Fruit fly (Drosophila melanogaster): ENCODE measurements around the gene fz2.

The fz2 gene

dm6 chr3L:19151938-19152517, 83.1 kb downstream of the fz2 start:
- no peak for TF ChIP-seq psq (optimal IDR thresholded peaks at IDR 0.05)

dm6 chr3L:19150987-19151386, 84.2 kb downstream of the fz2 start:
- peak in 1 of 2 experiments; percentile 54 for TF ChIP-seq EcR (GFP tag; optimal IDR thresholded peaks at IDR 0.05)
- TF ChIP-seq psq (optimal IDR thresholded peaks at IDR 0.05) = no peak
- no peak for TF ChIP-seq pan (optimal IDR thresholded peaks at IDR 0.05)

dm6 chr3L:19147169-19147568, 88.0 kb downstream of the fz2 start:
- TF ChIP-seq usp (GFP tag; optimal IDR thresholded peaks at IDR 0.05) (no peak), CG8478 (optimal IDR thresholded peaks at IDR 0.05) (no peak), pan (optimal IDR thresholded peaks at IDR 0.05) (no peak), Dll (optimal IDR thresholded peaks at IDR 0.05) (no peak), psq (optimal IDR thresholded peaks at IDR 0.05) (no peak), EcR (GFP tag; optimal IDR thresholded peaks at IDR 0.05) (no peak)

dm6 chr3L:19143940-19144571, 91.1 kb downstream of the fz2 start:
- no peak for TF ChIP-seq usp (GFP tag; optimal IDR thresholded peaks at IDR 0.05)
- TF ChIP-seq psq (optimal IDR thresholded peaks at IDR 0.05) = no peak
- no peak for TF ChIP-seq Dll (optimal IDR thresholded peaks at IDR 0.05)
- no peak for TF ChIP-seq pan (optimal IDR thresholded peaks at IDR 0.05)
- TF ChIP-seq EcR (GFP tag; optimal IDR thresholded peaks at IDR 0.05) = no peak
- TF ChIP-seq CG8478 (optimal IDR thresholded peaks at IDR 0.05) = no peak

- TF ChIP-seq pan (optimal IDR thresholded peaks at IDR 0.05) (no peak), psq (optimal IDR thresholded peaks at IDR 0.05) (no peak), CG8478 (optimal IDR thresholded peaks at IDR 0.05) (no peak), EcR (GFP tag; optimal IDR thresholded peaks at IDR 0.05) (no peak), Dll (optimal IDR thresholded peaks at IDR 0.05) (no peak), usp (GFP tag; optimal IDR thresholded peaks at IDR 0.05) (no peak)
Observed at dm6 chr3L:19142587-19142986, 92.6 kb downstream of the fz2 start.

dm6 chr3L:19140084-19141011, 94.8 kb downstream of the fz2 start:
- TF ChIP-seq psq (optimal IDR thresholded peaks at IDR 0.05) (no peak), usp (GFP tag; optimal IDR thresholded peaks at IDR 0.05) (no peak), EcR (GFP tag; optimal IDR thresholded peaks at IDR 0.05) (no peak), pan (optimal IDR thresholded peaks at IDR 0.05) (no peak), Dll (optimal IDR thresholded peaks at IDR 0.05) (no peak), CG8478 (optimal IDR thresholded peaks at IDR 0.05) (no peak)

dm6 chr3L:19138925-19139503, 96.2 kb downstream of the fz2 start, which contains the start of gene CG14082:
Gene CG14082, minus strand, starts transcription at chr3L:19138975.
- TF ChIP-seq psq (optimal IDR thresholded peaks at IDR 0.05) = no peak
- no peak for TF ChIP-seq Dll (optimal IDR thresholded peaks at IDR 0.05)
- TF ChIP-seq usp (GFP tag; optimal IDR thresholded peaks at IDR 0.05) = no peak
- TF ChIP-seq pan (optimal IDR thresholded peaks at IDR 0.05) = no peak
- TF ChIP-seq EcR (GFP tag; optimal IDR thresholded peaks at IDR 0.05) = no peak
- TF ChIP-seq CG8478 (optimal IDR thresholded peaks at IDR 0.05) = no peak

dm6 chr3L:19132586-19132985, 102.6 kb downstream of the fz2 start:
- no peak for TF ChIP-seq pan (optimal IDR thresholded peaks at IDR 0.05)
- no peak for TF ChIP-seq EcR (GFP tag; optimal IDR thresholded peaks at IDR 0.05)
- TF ChIP-seq CG8478 (optimal IDR thresholded peaks at IDR 0.05) = no peak
- no peak for TF ChIP-seq usp (GFP tag; optimal IDR thresholded peaks at IDR 0.05)
- no peak for TF ChIP-seq psq (optimal IDR thresholded peaks at IDR 0.05)
- no peak for TF ChIP-seq Dll (optimal IDR thresholded peaks at IDR 0.05)

- TF ChIP-seq EcR (GFP tag; optimal IDR thresholded peaks at IDR 0.05) (no peak), pan (optimal IDR thresholded peaks at IDR 0.05) (no peak), usp (GFP tag; optimal IDR thresholded peaks at IDR 0.05) (no peak), CG8478 (optimal IDR thresholded peaks at IDR 0.05) (no peak), psq (optimal IDR thresholded peaks at IDR 0.05) (no peak), Dll (optimal IDR thresholded peaks at IDR 0.05) (no peak)
Observed at dm6 chr3L:19129565-19129964, 105.6 kb downstream of the fz2 start, which contains the start of gene Spn75F. Gene Spn75F, minus strand, starts transcription at chr3L:19129665.

- no peak for TF ChIP-seq CG8478 (optimal IDR thresholded peaks at IDR 0.05)
- TF ChIP-seq usp (GFP tag; optimal IDR thresholded peaks at IDR 0.05) = no peak
- TF ChIP-seq Dll (optimal IDR thresholded peaks at IDR 0.05) = no peak
- TF ChIP-seq psq (optimal IDR thresholded peaks at IDR 0.05) = no peak
- no peak for TF ChIP-seq EcR (GFP tag; optimal IDR thresholded peaks at IDR 0.05)
- no peak for TF ChIP-seq pan (optimal IDR thresholded peaks at IDR 0.05)
Observed at dm6 chr3L:19100188-19100587, 135.0 kb downstream of the fz2 start, which contains the start of gene Gem2. Gene Gem2, minus strand, starts transcription at chr3L:19100363.

dm6 chr3L:19097665-19098082, 137.5 kb downstream of the fz2 start, which contains the start of the genes Naxd and CG14079:
Gene Naxd, minus strand, starts transcription at chr3L:19097709.
Gene CG14079, plus strand, starts transcription at chr3L:19097999.
- TF ChIP-seq usp (GFP tag; optimal IDR thresholded peaks at IDR 0.05) = no peak
- no peak for TF ChIP-seq EcR (GFP tag; optimal IDR thresholded peaks at IDR 0.05)
- no peak for TF ChIP-seq Dll (optimal IDR thresholded peaks at IDR 0.05)
- no peak for TF ChIP-seq psq (optimal IDR thresholded peaks at IDR 0.05)
- no peak for TF ChIP-seq pan (optimal IDR thresholded peaks at IDR 0.05)
- TF ChIP-seq CG8478 (optimal IDR thresholded peaks at IDR 0.05) = no peak
